Fruit fly (Drosophila melanogaster) whole organism, embryonic: ENCODE data around the gene Blos4.
A peak's percentile ranks its signal among the peaks of the same experiment; 100 is the strongest.

Experiments used
- BEAF-32 ChIP-seq: fragments of 200-800 bp; sonication (Bioruptor generic); optimal IDR thresholded peaks from 3 replicates; lab custom pipeline; 2017; ENCODE audit warnings: missing biosample characterization, missing genetic modification characterization, mild to moderate bottlenecking, moderate library complexity, missing genetic modification reagents
- C15 ChIP-seq: fragments of 200-800 bp; sonication (Bioruptor generic); IDR thresholded peaks from 3 replicates; pipeline ENCODE4 v1.3.6; 2022; ENCODE audit warnings: missing biosample characterization, missing genetic modification characterization
- CG10959 ChIP-seq: fragments of 200-800 bp; sonication (Bioruptor generic); IDR thresholded peaks from 2 replicates; pipeline ENCODE4 v1.3.6; 2022; ENCODE audit warnings: missing biosample characterization, missing genetic modification characterization
- CG10979 ChIP-seq: fragments of 200-800 bp; sonication (Bioruptor generic); optimal IDR thresholded peaks from 2 replicates; lab custom pipeline; 2018; ENCODE audit warnings: missing biosample characterization, mild to moderate bottlenecking, missing genetic modification characterization, moderate library complexity
- CG12942 ChIP-seq: fragments of 200-800 bp; sonication (Bioruptor generic); optimal IDR thresholded peaks from 3 replicates; lab custom pipeline; 2016; ENCODE audit warnings: missing biosample characterization, missing genetic modification characterization
- CG13287 ChIP-seq: fragments of 200-800 bp; sonication (Bioruptor generic); IDR thresholded peaks from 2 replicates; pipeline ENCODE4 v1.3.6; 2022; ENCODE audit warnings: missing biosample characterization, missing genetic modification characterization; ENCODE audit not compliant: partially characterized antibody
- CG15479 ChIP-seq: fragments of 200-800 bp; sonication (Bioruptor generic); optimal IDR thresholded peaks from 3 replicates; lab custom pipeline; 2019; ENCODE audit warnings: missing biosample characterization, mild to moderate bottlenecking, missing genetic modification characterization, moderate library complexity
- CG1602 ChIP-seq: fragments of 200-800 bp; sonication (Bioruptor generic); optimal IDR thresholded peaks from 3 replicates; lab custom pipeline; 2016; ENCODE audit warnings: missing biosample characterization, missing genetic modification characterization
- CG2199 ChIP-seq: fragments of 200-800 bp; sonication (Bioruptor generic); IDR thresholded peaks from 3 replicates; pipeline ENCODE4 v1.3.6; 2022; ENCODE audit warnings: missing biosample characterization, missing genetic modification characterization
- CG2712 ChIP-seq: fragments of 200-800 bp; optimal IDR thresholded peaks from 3 replicates; lab custom pipeline; 2019; ENCODE audit warnings: missing biosample characterization, mild to moderate bottlenecking, missing genetic modification characterization, moderate library complexity
- CG32767 ChIP-seq: fragments of 200-800 bp; sonication (Bioruptor generic); IDR thresholded peaks from 2 replicates; pipeline ENCODE4 v1.3.6; 2022; ENCODE audit warnings: missing biosample characterization, missing genetic modification characterization
- CG3995 ChIP-seq: fragments of 200-800 bp; sonication (Bioruptor generic); optimal IDR thresholded peaks from 3 replicates; lab custom pipeline; 2016; ENCODE audit warnings: missing biosample characterization, missing genetic modification characterization
- CG4282 ChIP-seq: fragments of 200-800 bp; sonication (Bioruptor generic); optimal IDR thresholded peaks from 2 replicates; lab custom pipeline; 2016; ENCODE audit warnings: missing biosample characterization, missing genetic modification characterization
- CG4360 ChIP-seq: fragments of 200-800 bp; sonication (Bioruptor generic); IDR thresholded peaks from 2 replicates; pipeline ENCODE4 v1.3.6; 2022; ENCODE audit warnings: missing biosample characterization, missing genetic modification characterization
- CG4730 ChIP-seq: fragments of 200-800 bp; sonication (Bioruptor generic); IDR thresholded peaks from 2 replicates; pipeline ENCODE4 v1.3.6; 2022; ENCODE audit warnings: missing biosample characterization, missing genetic modification characterization
- CG6689 ChIP-seq: fragments of 200-800 bp; sonication (Bioruptor generic); IDR thresholded peaks from 2 replicates; pipeline ENCODE4 v1.3.6; 2022; ENCODE audit warnings: missing biosample characterization, missing genetic modification characterization
- CG7357 ChIP-seq: fragments of 200-800 bp; sonication (Bioruptor generic); IDR thresholded peaks from 3 replicates; pipeline ENCODE4 v1.3.6; 2022; ENCODE audit warnings: missing biosample characterization, missing genetic modification characterization
- CG7963 ChIP-seq: fragments of 200-800 bp; sonication (Bioruptor generic); IDR thresholded peaks from 3 replicates; pipeline ENCODE4 v1.3.6; 2022; ENCODE audit warnings: missing biosample characterization, missing genetic modification characterization; ENCODE audit not compliant: partially characterized antibody
- CG7987 ChIP-seq: fragments of 200-800 bp; sonication (Bioruptor generic); optimal IDR thresholded peaks from 2 replicates; lab custom pipeline; 2018; ENCODE audit warnings: missing biosample characterization, mild to moderate bottlenecking, missing genetic modification characterization, moderate library complexity
- CG8290 ChIP-seq, 3 experiments: fragments of 200-800 bp; sonication (Bioruptor generic); optimal IDR thresholded peaks; 2 replicates each; lab custom pipeline; 2016 to 2019; ENCODE audit warnings: missing biosample characterization in 3 of 3, missing genetic modification characterization in 3 of 3, mild to moderate bottlenecking in 2 of 3, moderate library complexity in 1 of 3
- D ChIP-seq, 2 experiments: fragments of 200-800 bp in 1 of 2; fragments of >200 bp in 1 of 2; sonication (Bioruptor generic) in 1 of 2; optimal IDR thresholded peaks; 2 replicates in 1 of 2; 3 replicates in 1 of 2; lab custom pipeline; 2017; ENCODE audit warnings: mild to moderate bottlenecking in 1 of 2, missing biosample characterization in 1 of 2, missing genetic modification characterization in 1 of 2, missing genetic modification reagents in 1 of 2
- Dref ChIP-seq: fragments of 200-800 bp; sonication (Bioruptor generic); IDR thresholded peaks from 2 replicates; pipeline ENCODE4 v1.3.6; 2022; ENCODE audit warnings: missing biosample characterization, missing genetic modification characterization
- ERR ChIP-seq: fragments of 200-800 bp; sonication (Bioruptor generic); optimal IDR thresholded peaks from 2 replicates; lab custom pipeline; 2016; ENCODE audit warnings: missing biosample characterization, missing genetic modification characterization
- Ets65A ChIP-seq: fragments of 200-800 bp; sonication (Bioruptor generic); peaks from one replicate; lab custom pipeline; 2016; ENCODE audit warnings: missing biosample characterization, missing genetic modification characterization
- GATAe ChIP-seq: fragments of 200-800 bp; sonication (Bioruptor generic); conservative IDR thresholded peaks from 2 replicates; pipeline ENCODE4 v1.3.6; 2022; ENCODE audit warnings: missing biosample characterization, missing genetic modification characterization
- H2.0 ChIP-seq: fragments of 200-800 bp; sonication (Bioruptor generic); IDR thresholded peaks from 2 replicates; pipeline ENCODE4 v1.3.6; 2022; ENCODE audit warnings: missing biosample characterization, missing genetic modification characterization
- Hsf ChIP-seq: fragments of 200-800 bp; sonication (Bioruptor generic); optimal IDR thresholded peaks from 3 replicates; lab custom pipeline; 2016; ENCODE audit warnings: missing biosample characterization, missing genetic modification characterization
- Lhr ChIP-seq: fragments of 200-800 bp; sonication (Bioruptor generic); optimal IDR thresholded peaks from 3 replicates; lab custom pipeline; 2017; ENCODE audit warnings: mild to moderate bottlenecking, missing biosample characterization, missing genetic modification reagents, missing genetic modification characterization
- MESR4 ChIP-seq: fragments of 200-800 bp; sonication (Bioruptor generic); optimal IDR thresholded peaks from 2 replicates; lab custom pipeline; 2018; ENCODE audit warnings: missing biosample characterization, mild to moderate bottlenecking, missing genetic modification characterization, moderate library complexity
- Med ChIP-seq: fragments of 200-800 bp; sonication (Bioruptor generic); peaks from one replicate; lab custom pipeline; 2016; ENCODE audit warnings: missing biosample characterization, missing genetic modification characterization, mild to moderate bottlenecking, inconsistent platforms, moderate library complexity
- Side ChIP-seq: fragments of 200-800 bp; sonication (Bioruptor generic); optimal IDR thresholded peaks from 2 replicates; lab custom pipeline; 2016; ENCODE audit warnings: missing biosample characterization, missing genetic modification characterization
- Sox100B ChIP-seq: fragments of 200-800 bp; sonication (Bioruptor generic); optimal IDR thresholded peaks from 3 replicates; lab custom pipeline; 2018; ENCODE audit warnings: missing biosample characterization, mild to moderate bottlenecking, missing genetic modification characterization
- crol ChIP-seq: fragments of 200-800 bp; sonication (Bioruptor generic); IDR thresholded peaks from 2 replicates; pipeline ENCODE4 v1.3.6; 2022; ENCODE audit warnings: missing biosample characterization, missing genetic modification characterization
- danr ChIP-seq: fragments of 200-800 bp; sonication (Bioruptor generic); IDR thresholded peaks from 2 replicates; pipeline ENCODE4 v1.3.6; 2022; ENCODE audit warnings: missing biosample characterization, missing genetic modification characterization
- dimm ChIP-seq: fragments of 200-800 bp; sonication (Bioruptor generic); IDR thresholded peaks from 2 replicates; pipeline ENCODE4 v1.3.6; 2022; ENCODE audit warnings: missing biosample characterization, missing genetic modification characterization
- dm ChIP-seq: fragments of 200-800 bp; sonication (Bioruptor generic); optimal IDR thresholded peaks from 3 replicates; lab custom pipeline; 2016; ENCODE audit warnings: missing biosample characterization, missing genetic modification characterization
- fu2 ChIP-seq: fragments of 200-800 bp; sonication (Bioruptor generic); optimal IDR thresholded peaks from 2 replicates; lab custom pipeline; 2016; ENCODE audit warnings: missing biosample characterization, missing genetic modification characterization
- gce ChIP-seq: fragments of 200-800 bp; sonication (Bioruptor generic); IDR thresholded peaks from 3 replicates; pipeline ENCODE4 v1.3.6; 2022; ENCODE audit warnings: missing biosample characterization, missing genetic modification characterization
- gro ChIP-seq: fragments of 200-800 bp; sonication (Bioruptor generic); optimal IDR thresholded peaks from 2 replicates; lab custom pipeline; 2016; ENCODE audit warnings: missing biosample characterization, missing genetic modification characterization
- kah ChIP-seq: fragments of 200-800 bp; sonication (Bioruptor generic); optimal IDR thresholded peaks from 2 replicates; lab custom pipeline; 2018; ENCODE audit warnings: missing biosample characterization, mild to moderate bottlenecking, missing genetic modification characterization
- kni ChIP-seq: fragments of 200-800 bp; sonication (Bioruptor generic); optimal IDR thresholded peaks from 3 replicates; lab custom pipeline; 2017; ENCODE audit warnings: mild to moderate bottlenecking, missing biosample characterization, missing genetic modification reagents, missing genetic modification characterization
- pzg ChIP-seq: fragments of 200-800 bp; sonication (Bioruptor generic); optimal IDR thresholded peaks from 3 replicates; lab custom pipeline; 2018; ENCODE audit warnings: missing biosample characterization, mild to moderate bottlenecking, missing genetic modification characterization, moderate library complexity
- sd ChIP-seq: fragments of 200-800 bp; sonication (Bioruptor generic); optimal IDR thresholded peaks from 3 replicates; lab custom pipeline; 2018; ENCODE audit warnings: missing biosample characterization, mild to moderate bottlenecking, missing genetic modification characterization, moderate library complexity
- sens ChIP-seq: fragments of 200-800 bp; sonication (Bioruptor generic); peaks from one replicate; lab custom pipeline; 2016; ENCODE audit warnings: missing biosample characterization, missing genetic modification characterization
- sr ChIP-seq: fragments of 200-800 bp; sonication (Bioruptor generic); IDR thresholded peaks from 3 replicates; pipeline ENCODE4 v1.3.6; 2022; ENCODE audit warnings: missing biosample characterization, missing genetic modification characterization
- sug ChIP-seq: fragments of 200-800 bp; optimal IDR thresholded peaks from 2 replicates; lab custom pipeline; 2019; ENCODE audit warnings: missing biosample characterization, mild to moderate bottlenecking, missing genetic modification characterization, moderate library complexity
- unc-4 ChIP-seq: fragments of 200-800 bp; sonication (Bioruptor generic); IDR thresholded peaks from 2 replicates; pipeline ENCODE4 v1.3.6; 2022; ENCODE audit warnings: missing biosample characterization, missing genetic modification characterization; ENCODE audit not compliant: partially characterized antibody
- wek ChIP-seq: fragments of 200-800 bp; sonication (Bioruptor generic); optimal IDR thresholded peaks from 3 replicates; lab custom pipeline; 2018; ENCODE audit warnings: missing biosample characterization, mild to moderate bottlenecking, missing genetic modification characterization, moderate library complexity
- wor ChIP-seq: fragments of 200-800 bp; sonication (Bioruptor generic); IDR thresholded peaks from 2 replicates; pipeline ENCODE4 v1.3.6; 2022; ENCODE audit warnings: missing biosample characterization, missing genetic modification characterization
- zen2 ChIP-seq: fragments of 200-800 bp; sonication (Bioruptor generic); IDR thresholded peaks from 3 replicates; pipeline ENCODE4 v1.3.6; 2022; ENCODE audit warnings: missing biosample characterization, missing genetic modification characterization; ENCODE audit not compliant: partially characterized antibody

The Blos4 gene

DNA sequence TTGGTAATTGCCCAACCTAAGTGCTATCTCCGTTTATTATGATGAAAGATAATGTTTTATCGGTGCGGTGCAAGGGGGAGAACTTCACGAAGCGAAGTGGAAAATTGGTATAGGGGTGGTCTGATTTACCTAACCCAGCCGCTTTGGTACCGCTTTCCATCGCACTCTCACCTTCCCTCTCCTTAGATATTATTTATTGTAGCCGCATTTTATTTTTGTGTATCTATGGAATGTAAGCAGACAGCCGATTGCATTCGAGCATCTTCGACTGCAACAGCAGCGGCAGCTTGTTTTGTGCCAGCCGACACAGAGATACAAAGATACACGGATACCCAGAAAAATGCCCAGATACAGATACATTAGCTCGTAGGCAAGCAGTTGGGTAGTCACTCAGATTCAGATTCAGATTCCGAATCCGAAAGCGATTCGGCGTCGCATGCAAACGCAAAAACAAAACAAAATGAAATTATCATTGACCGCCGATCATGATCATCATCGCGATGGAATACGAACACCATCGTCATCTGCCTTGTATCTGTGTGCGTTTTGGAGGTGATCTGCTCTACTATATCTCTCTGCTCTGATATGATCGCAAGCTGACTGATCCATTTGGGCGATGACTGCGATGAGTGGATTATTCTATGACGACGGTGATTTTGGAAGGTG is 30.0 kb upstream of the Blos4 start (continued):
- TF ChIP-seq D (optimal IDR thresholded peaks at IDR 0.05; lab: Kevin White, UChicago) (no peak), D (GFP tag; optimal IDR thresholded peaks at IDR 0.05; lab: Kevin White, UChicago) (no peak), Ets65A (GFP tag; lab: Kevin White, UChicago) (peak; percentile 67), CG4282 (no peak), wek (GFP tag; lab: Kevin White, UChicago) (no peak), GATAe (GFP tag; lab: Robert Waterston, UW) (no peak), kni (GFP tag; lab: Kevin White, UChicago) (peak; percentile 53), CG2712 (tag; lab: Kevin White, UChicago) (no peak), CG1602 (GFP tag; lab: Kevin White, UChicago) (no peak), sd (tag; lab: Kevin White, UChicago) (peak; percentile 70), BEAF-32 (GFP tag; lab: Kevin White, UChicago) (no peak), unc-4 (GFP tag; lab: Robert Waterston, UW) (no peak), gce (GFP tag; lab: Robert Waterston, UW) (no peak), zen2 (GFP tag; lab: Robert Waterston, UW) (no peak), H2.0 (GFP tag; lab: Robert Waterston, UW) (no peak), CG8290 (GFP tag; optimal IDR thresholded peaks at IDR 0.05; lab: Kevin White, UChicago) (no peak), CG8290 (tag; optimal IDR thresholded peaks at IDR 0.05; lab: Kevin White, UChicago) (peak in 1 of 2 experiments; percentile 54), dm (GFP tag; lab: Kevin White, UChicago) (no peak), Side (GFP tag; lab: Kevin White, UChicago) (no peak), pzg (GFP tag; lab: Kevin White, UChicago) (no peak), sens (GFP tag; lab: Kevin White, UChicago) (peak; percentile 60), CG3995 (GFP tag; lab: Kevin White, UChicago) (no peak), CG7987 (GFP tag; lab: Kevin White, UChicago) (no peak), CG7963 (GFP tag; lab: Robert Waterston, UW) (no peak), gro (GFP tag; lab: Kevin White, UChicago) (no peak), CG10979 (tag; lab: Kevin White, UChicago) (no peak), dimm (no peak), CG32767 (GFP tag; lab: Robert Waterston, UW) (peak; percentile 71), fu2 (GFP tag; lab: Kevin White, UChicago) (no peak), C15 (no peak), sr (GFP tag; lab: Robert Waterston, UW) (no peak), kah (GFP tag; lab: Kevin White, UChicago) (no peak), CG7357 (no peak), Med (peak; percentile 40), CG4730 (no peak), CG12942 (GFP tag; lab: Kevin White, UChicago) (no peak), Dref (no peak), danr (GFP tag; lab: Robert Waterston, UW) (no peak), Hsf (GFP tag; lab: Kevin White, UChicago) (no peak), Sox100B (GFP tag; lab: Kevin White, UChicago) (no peak), sug (tag; lab: Kevin White, UChicago) (no peak), CG4360 (GFP tag; lab: Robert Waterston, UW) (peak; percentile 45), Lhr (GFP tag; lab: Kevin White, UChicago) (no peak), MESR4 (GFP tag; lab: Kevin White, UChicago) (no peak), CG2199 (GFP tag; lab: Robert Waterston, UW) (peak; percentile 95), CG10959 (no peak), CG13287 (GFP tag; lab: Robert Waterston, UW) (no peak), crol (GFP tag; lab: Robert Waterston, UW) (0 out of 2 replicates have a peak, but pooled peaks have one; percentile 8), wor (GFP tag; lab: Robert Waterston, UW) (no peak), CG6689 (no peak), ERR (GFP tag; lab: Kevin White, UChicago) (no peak), CG15479 (GFP tag; lab: Kevin White, UChicago) (peak; percentile 82)
